Worm (Caenorhabditis elegans) whole organism, midembryonic: ENCODE data around the gene C42D8.1.

ENCODE experiments used
- T22C8.4 ChIP-seq: fragments of 200-800 bp; sonication (Bioruptor generic); IDR thresholded peaks from 2 replicates; pipeline ENCODE4 v1.3.6; 2022; ENCODE audit warnings: missing genetic modification characterization, missing compliant biosample characterization
- klf-2 ChIP-seq: fragments of 200-800 bp; sonication (Bioruptor generic); conservative IDR thresholded peaks from 2 replicates; pipeline ENCODE4 v1.3.6; 2022; ENCODE audit warnings: missing genetic modification reagents, missing genetic modification characterization, missing compliant biosample characterization
- ztf-29 ChIP-seq: fragments of 200-800 bp; sonication (Bioruptor generic); IDR thresholded peaks from 2 replicates; pipeline ENCODE4 v1.3.6; 2022; ENCODE audit warnings: missing genetic modification reagents, missing genetic modification characterization, missing compliant biosample characterization

DNA sequence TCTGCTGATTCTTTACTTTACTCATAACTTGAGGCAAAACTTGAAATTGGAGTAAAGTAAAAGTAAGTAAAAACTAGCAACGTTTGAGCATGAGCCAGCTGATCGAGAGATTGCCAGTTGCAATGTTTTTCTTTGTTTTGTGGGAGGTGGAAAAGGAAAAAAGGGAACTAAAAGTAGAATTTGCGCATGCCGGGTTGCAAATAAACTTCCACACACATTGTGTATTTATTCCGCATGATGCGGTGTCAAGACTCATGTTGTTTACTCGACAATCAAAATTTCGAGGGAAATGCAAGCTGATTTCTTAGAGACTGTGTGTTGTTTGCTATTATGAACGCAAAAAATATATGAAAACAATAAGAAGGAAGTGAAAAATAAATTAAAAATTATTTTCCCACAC, 33.1 kb downstream of the C42D8.1 start:
- TF ChIP-seq T22C8.4 (GFP tag; lab: Robert Waterston, UW) (no peak), ztf-29 (no peak), klf-2 (GFP tag; lab: Robert Waterston, UW) (no peak)
